Worm (Caenorhabditis elegans) whole organism, mixed stage, embryonic: ENCODE results near the gene T27C5.12.
"Not testable (repeated sequence)": the region's sequence is repeated elsewhere in the genome, so short reads cannot be mapped to it uniquely, and the experiment has no call there.

Experiments used
- bed-3 ChIP-seq: fragments of 200-800 bp; sonication (Bioruptor generic); optimal IDR thresholded peaks from 3 replicates; lab custom pipeline; 2018; ENCODE audit warnings: mild to moderate bottlenecking, missing genetic modification characterization, moderate library complexity, missing compliant biosample characterization
- blmp-1 ChIP-seq: fragments of 150-350 bp; optimal IDR thresholded peaks from 2 replicates; lab custom pipeline; 2014; ENCODE audit warnings: missing biosample characterization, missing genetic modification characterization
- ceh-39 ChIP-seq: fragments of 150-350 bp; optimal IDR thresholded peaks from 2 replicates; lab custom pipeline; 2014; ENCODE audit warnings: missing biosample characterization, missing genetic modification characterization
- ceh-43 ChIP-seq: fragments of 200-800 bp; sonication (Bioruptor generic); optimal IDR thresholded peaks from 2 replicates; lab custom pipeline; 2018; ENCODE audit warnings: mild to moderate bottlenecking, missing genetic modification characterization, moderate library complexity, missing compliant biosample characterization
- ces-1 ChIP-seq: fragments of 150-350 bp; optimal IDR thresholded peaks from 2 replicates; lab custom pipeline; 2014; ENCODE audit warnings: missing biosample characterization, missing genetic modification reagents, missing genetic modification characterization
- cnd-1 ChIP-seq: fragments of 200-800 bp; sonication (Bioruptor generic); optimal IDR thresholded peaks from 2 replicates; lab custom pipeline; 2018; ENCODE audit warnings: mild to moderate bottlenecking, missing genetic modification characterization, missing compliant biosample characterization
- elt-1 ChIP-seq: sonication (generic microtip); optimal IDR thresholded peaks from 2 replicates; lab custom pipeline; 2017; ENCODE audit warnings: missing genetic modification characterization, mild to moderate bottlenecking, missing compliant biosample characterization, antibody characterized with exemption, moderate library complexity, borderline replicate concordance; ENCODE audit not compliant: insufficient read depth
- elt-3 ChIP-seq: fragments of 150-350 bp; optimal IDR thresholded peaks from 2 replicates; lab custom pipeline; 2014; ENCODE audit warnings: missing biosample characterization, missing genetic modification characterization
- ham-2 ChIP-seq: fragments of 200-800 bp; sonication (Bioruptor generic); optimal IDR thresholded peaks from 2 replicates; lab custom pipeline; 2018; ENCODE audit warnings: mild to moderate bottlenecking, missing genetic modification characterization, missing compliant biosample characterization
- hlh-1 ChIP-seq: fragments of 150-350 bp; optimal IDR thresholded peaks from 2 replicates; lab custom pipeline; 2014; ENCODE audit warnings: missing biosample characterization, missing genetic modification reagents, missing genetic modification characterization
- lin-13 ChIP-seq: fragments of 150-350 bp; optimal IDR thresholded peaks from 2 replicates; lab custom pipeline; 2014; ENCODE audit warnings: missing biosample characterization, missing genetic modification characterization
- lin-32 ChIP-seq: fragments of 200-800 bp; sonication (Bioruptor generic); optimal IDR thresholded peaks from 2 replicates; lab custom pipeline; 2018; ENCODE audit warnings: mild to moderate bottlenecking, missing genetic modification characterization, missing compliant biosample characterization
- lsy-2 ChIP-seq: fragments of 150-350 bp; optimal IDR thresholded peaks from 2 replicates; lab custom pipeline; 2014; ENCODE audit warnings: missing biosample characterization, missing genetic modification characterization
- mep-1 ChIP-seq: fragments of 150-350 bp; optimal IDR thresholded peaks from 2 replicates; lab custom pipeline; 2017; ENCODE audit warnings: missing biosample characterization, missing genetic modification reagents, missing genetic modification characterization, inconsistent platforms
- mls-2 ChIP-seq: sonication (generic microtip); optimal IDR thresholded peaks from 2 replicates; lab custom pipeline; 2016; ENCODE audit warnings: mild to moderate bottlenecking, missing genetic modification characterization, moderate library complexity, missing compliant biosample characterization
- nhr-12 ChIP-seq: fragments of 150-350 bp; optimal IDR thresholded peaks from 2 replicates; lab custom pipeline; 2014; ENCODE audit warnings: missing biosample characterization, missing genetic modification characterization
- nhr-2 ChIP-seq: fragments of 150-350 bp; optimal IDR thresholded peaks from 2 replicates; lab custom pipeline; 2014; ENCODE audit warnings: missing biosample characterization, missing genetic modification characterization
- nhr-237 ChIP-seq: fragments of 150-350 bp; optimal IDR thresholded peaks from 2 replicates; lab custom pipeline; 2014; ENCODE audit warnings: missing biosample characterization, missing genetic modification characterization
- nhr-28 ChIP-seq: fragments of 150-350 bp; optimal IDR thresholded peaks from 2 replicates; lab custom pipeline; 2014; ENCODE audit warnings: missing biosample characterization, missing genetic modification characterization
- nhr-76 ChIP-seq: sonication (generic microtip); optimal IDR thresholded peaks from 2 replicates; lab custom pipeline; 2017; ENCODE audit warnings: missing biosample characterization, missing genetic modification characterization
- snpc-4 ChIP-seq: fragments of 150-350 bp; optimal IDR thresholded peaks from 2 replicates; lab custom pipeline; 2014; ENCODE audit warnings: missing biosample characterization, missing genetic modification characterization
- sptf-1 ChIP-seq: sonication (generic microtip); optimal IDR thresholded peaks from 2 replicates; lab custom pipeline; 2017; ENCODE audit warnings: mild to moderate bottlenecking, missing genetic modification characterization, moderate library complexity, missing compliant biosample characterization
- unc-120 ChIP-seq: sonication (generic microtip); optimal IDR thresholded peaks from 2 replicates; lab custom pipeline; 2017; ENCODE audit warnings: missing genetic modification characterization, missing compliant biosample characterization; ENCODE audit not compliant: poor library complexity, severe bottlenecking
- unc-39 ChIP-seq: fragments of 150-350 bp; optimal IDR thresholded peaks from 2 replicates; lab custom pipeline; 2014; ENCODE audit warnings: missing biosample characterization, missing genetic modification characterization
- unc-62 ChIP-seq: fragments of 150-350 bp; optimal IDR thresholded peaks from 2 replicates; lab custom pipeline; 2014; ENCODE audit warnings: missing biosample characterization, missing genetic modification reagents, missing genetic modification characterization
- ztf-11 ChIP-seq: fragments of 150-350 bp; optimal IDR thresholded peaks from 2 replicates; lab custom pipeline; 2014; ENCODE audit warnings: missing biosample characterization, missing genetic modification characterization

T27C5.12 gene

ce11 chrV:17449836-17450235 is 34.8 kb downstream of the T27C5.12 start:
- no peak for TF ChIP-seq unc-39 (tag; lab: Kevin White, UChicago)
- no peak for TF ChIP-seq blmp-1 (tag; lab: Kevin White, UChicago)
- no peak for TF ChIP-seq ham-2
- TF ChIP-seq sptf-1 (tag; lab: Kevin White, UChicago): no peak
- TF ChIP-seq nhr-12 (tag; lab: Kevin White, UChicago): no peak
- TF ChIP-seq nhr-28 (tag; lab: Kevin White, UChicago): no peak
- TF ChIP-seq lsy-2 (tag; lab: Kevin White, UChicago): no peak
- no peak for TF ChIP-seq ceh-43 (GFP tag; lab: Kevin White, UChicago)
- TF ChIP-seq mls-2: no peak
- no peak for TF ChIP-seq unc-62 (GFP tag; lab: Kevin White, UChicago)

ce11 chrV:17456197-17456596 is 41.1 kb downstream of the T27C5.12 start, which contains the start of gene srh-203:
srh-203 (minus strand) TSS chrV:17456297.
- TF ChIP-seq cnd-1 (tag; lab: Kevin White, UChicago); ceh-43 (GFP tag; lab: Kevin White, UChicago); nhr-12 (tag; lab: Kevin White, UChicago): not testable (repeated sequence)

- TF ChIP-seq cnd-1 (tag; lab: Kevin White, UChicago) (no peak), nhr-237 (tag; lab: Kevin White, UChicago) (no peak), unc-62 (GFP tag; lab: Kevin White, UChicago) (no peak), mls-2 (no peak), nhr-2 (tag; lab: Kevin White, UChicago) (no peak), ham-2 (no peak), lsy-2 (tag; lab: Kevin White, UChicago) (no peak), elt-1 (tag; lab: Kevin White, UChicago) (no peak), ceh-39 (tag; lab: Kevin White, UChicago) (no peak), ceh-43 (GFP tag; lab: Kevin White, UChicago) (no peak), unc-39 (tag; lab: Kevin White, UChicago) (no peak), elt-3 (tag; lab: Kevin White, UChicago) (no peak)
These were observed 43.0 kb downstream of the T27C5.12 start, which contains the start of gene str-200 for ce11 chrV:17458069-17458468. str-200 (minus strand) TSS chrV:17458169.

ce11 chrV:17460061-17460460 is 45.0 kb downstream of the T27C5.12 start, which contains the start of gene srz-48:
srz-48 (minus strand) TSS chrV:17460161.
- TF ChIP-seq mep-1 (tag; lab: Kevin White, UChicago) (no peak), snpc-4 (tag; lab: Kevin White, UChicago) (no peak), hlh-1 (no peak), ztf-11 (tag; lab: Kevin White, UChicago) (no peak), unc-120 (tag; lab: Kevin White, UChicago) (no peak), nhr-237 (tag; lab: Kevin White, UChicago) (no peak), cnd-1 (tag; lab: Kevin White, UChicago) (no peak), ces-1 (no peak), unc-39 (tag; lab: Kevin White, UChicago) (no peak), sptf-1 (tag; lab: Kevin White, UChicago) (no peak), lin-32 (GFP tag; lab: Kevin White, UChicago) (no peak), bed-3 (GFP tag; lab: Kevin White, UChicago) (no peak), elt-1 (tag; lab: Kevin White, UChicago) (no peak), nhr-76 (tag; lab: Kevin White, UChicago) (no peak), ceh-43 (GFP tag; lab: Kevin White, UChicago) (no peak)

- not testable (repeated sequence) for TF ChIP-seq lin-13; unc-120 (tag; lab: Kevin White, UChicago); bed-3 (GFP tag; lab: Kevin White, UChicago)
These were observed 49.2 kb downstream of the T27C5.12 start, which contains the start of gene F20E11.7 for ce11 chrV:17464278-17464677. F20E11.7 (plus strand) TSS chrV:17464578.
